Worm (Caenorhabditis elegans): Measurements from ENCODE around the gene nhr-228.

ce11 chrV:2294577-2294976 is 13.0 kb downstream of the nhr-228 start, which contains the start of gene nhr-226:
- no peak for TF ChIP-seq sptf-1 (tag; optimal IDR thresholded peaks at IDR 0.05)
- no peak for TF ChIP-seq nhr-12 (tag; optimal IDR thresholded peaks at IDR 0.05)
- no peak for TF ChIP-seq ceh-39 (tag; optimal IDR thresholded peaks at IDR 0.05)
- no peak for TF ChIP-seq lin-13 (tag; optimal IDR thresholded peaks at IDR 0.05)
- no peak for TF ChIP-seq unc-39 (tag; optimal IDR thresholded peaks at IDR 0.05)
- TF ChIP-seq snpc-4 (tag; optimal IDR thresholded peaks at IDR 0.05): no peak
- no peak for TF ChIP-seq elt-3 (tag; optimal IDR thresholded peaks at IDR 0.05)
- no peak for TF ChIP-seq elt-1 (tag; optimal IDR thresholded peaks at IDR 0.05; ENCODE audit: borderline replicate concordance, insufficient read depth)
- TF ChIP-seq unc-62 (GFP tag; optimal IDR thresholded peaks at IDR 0.05): no peak
- TF ChIP-seq nhr-28 (tag; optimal IDR thresholded peaks at IDR 0.05): no peak
- no peak for TF ChIP-seq nhr-237 (tag; optimal IDR thresholded peaks at IDR 0.05)
- no peak for TF ChIP-seq pha-4 (tag; optimal IDR thresholded peaks at IDR 0.05)
- TF ChIP-seq lsy-2 (tag; optimal IDR thresholded peaks at IDR 0.05): no peak
